Worm (Caenorhabditis elegans) whole organism, late embryonic: ENCODE measurements around the gene nlp-50.

ENCODE experiments used
- C38D4.7 ChIP-seq: fragments of 200-800 bp; sonication (Bioruptor generic); optimal IDR thresholded peaks from 2 replicates; lab custom pipeline; 2018; ENCODE audit warnings: mild to moderate bottlenecking, missing genetic modification characterization, moderate library complexity, missing compliant biosample characterization
- K09A11.1 ChIP-seq: sonication (generic microtip); optimal IDR thresholded peaks from 2 replicates; lab custom pipeline; 2017; ENCODE audit warnings: antibody characterized with exemption, mild to moderate bottlenecking, missing genetic modification characterization, missing compliant biosample characterization; ENCODE audit not compliant: insufficient read depth
- Y22D7AL.16 ChIP-seq: sonication (generic microtip); optimal IDR thresholded peaks from 2 replicates; lab custom pipeline; 2016; ENCODE audit warnings: missing genetic modification characterization, missing compliant biosample characterization
- ahr-1 ChIP-seq: sonication (generic microtip); optimal IDR thresholded peaks from 2 replicates; lab custom pipeline; 2016; ENCODE audit warnings: missing genetic modification characterization, missing compliant biosample characterization
- ama-1 ChIP-seq: fragments of 150-350 bp; optimal IDR thresholded peaks from 2 replicates; lab custom pipeline; 2014
- ceh-18 ChIP-seq: sonication (generic microtip); optimal IDR thresholded peaks from 2 replicates; lab custom pipeline; 2016; ENCODE audit warnings: missing genetic modification characterization, missing compliant biosample characterization
- ceh-19 ChIP-seq: fragments of 200-800 bp; sonication (Bioruptor generic); optimal IDR thresholded peaks from 2 replicates; lab custom pipeline; 2018; ENCODE audit warnings: mild to moderate bottlenecking, missing genetic modification characterization, missing compliant biosample characterization
- ceh-24 ChIP-seq: sonication (generic microtip); optimal IDR thresholded peaks from 2 replicates; lab custom pipeline; 2016; ENCODE audit warnings: mild to moderate bottlenecking, missing genetic modification characterization, missing compliant biosample characterization
- ceh-30 ChIP-seq: fragments of 150-350 bp; optimal IDR thresholded peaks from 2 replicates; lab custom pipeline; 2014; ENCODE audit warnings: missing biosample characterization, missing genetic modification characterization
- ceh-31 ChIP-seq: sonication (generic microtip); optimal IDR thresholded peaks from 2 replicates; lab custom pipeline; 2016; ENCODE audit warnings: missing genetic modification characterization, missing compliant biosample characterization
- ceh-34 ChIP-seq: sonication (generic microtip); optimal IDR thresholded peaks from 2 replicates; lab custom pipeline; 2016; ENCODE audit warnings: mild to moderate bottlenecking, missing genetic modification characterization, missing compliant biosample characterization
- ceh-45 ChIP-seq: fragments of 200-800 bp; sonication (Bioruptor generic); IDR thresholded peaks from 2 replicates; pipeline ENCODE4 v1.3.6; 2022; ENCODE audit warnings: missing genetic modification reagents, missing genetic modification characterization, missing compliant biosample characterization
- ceh-48 ChIP-seq: sonication (generic microtip); optimal IDR thresholded peaks from 2 replicates; lab custom pipeline; 2016; ENCODE audit warnings: missing genetic modification characterization, inconsistent platforms, missing compliant biosample characterization
- ceh-6 ChIP-seq: fragments of 200-800 bp; sonication (Bioruptor generic); optimal IDR thresholded peaks from 2 replicates; lab custom pipeline; 2018; ENCODE audit warnings: mild to moderate bottlenecking, missing genetic modification characterization, missing compliant biosample characterization
- dve-1 ChIP-seq: sonication (generic microtip); optimal IDR thresholded peaks from 2 replicates; lab custom pipeline; 2017; ENCODE audit warnings: antibody characterized with exemption, mild to moderate bottlenecking, missing genetic modification characterization, missing compliant biosample characterization
- elt-2 ChIP-seq: sonication (generic microtip); optimal IDR thresholded peaks from 2 replicates; lab custom pipeline; 2016; ENCODE audit warnings: missing genetic modification reagents, missing genetic modification characterization, missing compliant biosample characterization
- ets-4 ChIP-seq: sonication (generic microtip); optimal IDR thresholded peaks from 2 replicates; lab custom pipeline; 2016; ENCODE audit warnings: missing genetic modification characterization, missing compliant biosample characterization
- eyg-1 ChIP-seq: sonication (generic microtip); optimal IDR thresholded peaks from 2 replicates; lab custom pipeline; 2016; ENCODE audit warnings: missing genotype, missing genetic modification characterization, missing compliant biosample characterization
- fkh-10 ChIP-seq: fragments of 150-350 bp; optimal IDR thresholded peaks from 2 replicates; lab custom pipeline; 2014; ENCODE audit warnings: missing biosample characterization, missing genetic modification reagents, missing genetic modification characterization
- gmeb-2 ChIP-seq: sonication (generic microtip); optimal IDR thresholded peaks from 2 replicates; lab custom pipeline; 2016; ENCODE audit warnings: missing genetic modification characterization, inconsistent platforms, missing compliant biosample characterization
- hlh-13 ChIP-seq: fragments of 200-800 bp; sonication (Bioruptor generic); optimal IDR thresholded peaks from 2 replicates; lab custom pipeline; 2018; ENCODE audit warnings: mild to moderate bottlenecking, missing genetic modification characterization, missing compliant biosample characterization
- hlh-15 ChIP-seq: sonication (generic microtip); optimal IDR thresholded peaks from 2 replicates; lab custom pipeline; 2016; ENCODE audit warnings: missing genetic modification characterization, missing compliant biosample characterization
- hlh-30 ChIP-seq: sonication (generic microtip); optimal IDR thresholded peaks from 2 replicates; lab custom pipeline; 2017; ENCODE audit warnings: antibody characterized with exemption, missing genetic modification characterization, missing compliant biosample characterization; ENCODE audit not compliant: insufficient read depth
- lin-11 ChIP-seq: fragments of 200-800 bp; sonication (Bioruptor generic); optimal IDR thresholded peaks from 2 replicates; lab custom pipeline; 2018; ENCODE audit warnings: mild to moderate bottlenecking, missing genetic modification characterization, missing compliant biosample characterization
- madf-2 ChIP-seq: sonication (generic microtip); optimal IDR thresholded peaks from 2 replicates; lab custom pipeline; 2017; ENCODE audit warnings: missing genetic modification characterization, missing compliant biosample characterization
- nfya-1 ChIP-seq: sonication (generic microtip); optimal IDR thresholded peaks from 2 replicates; lab custom pipeline; 2017; ENCODE audit warnings: missing genetic modification characterization, mild to moderate bottlenecking, missing compliant biosample characterization, antibody characterized with exemption, moderate library complexity
- nhr-11 ChIP-seq: fragments of 150-350 bp; optimal IDR thresholded peaks from 2 replicates; lab custom pipeline; 2014; ENCODE audit warnings: missing biosample characterization, missing genetic modification characterization
- pag-3 ChIP-seq: sonication (generic microtip); optimal IDR thresholded peaks from 2 replicates; lab custom pipeline; 2016; ENCODE audit warnings: missing compliant biosample characterization, missing genetic modification characterization, borderline replicate concordance
- pha-2 ChIP-seq: sonication (generic microtip); optimal IDR thresholded peaks from 2 replicates; lab custom pipeline; 2017; ENCODE audit warnings: mild to moderate bottlenecking, missing genetic modification characterization, missing compliant biosample characterization
- ref-2 ChIP-seq: sonication (generic microtip); optimal IDR thresholded peaks from 2 replicates; lab custom pipeline; 2016; ENCODE audit warnings: missing genetic modification characterization, missing compliant biosample characterization
- rnt-1 ChIP-seq: sonication (generic microtip); optimal IDR thresholded peaks from 2 replicates; lab custom pipeline; 2016; ENCODE audit warnings: missing genetic modification characterization, missing compliant biosample characterization
- sox-4 ChIP-seq: sonication (generic microtip); optimal IDR thresholded peaks from 2 replicates; lab custom pipeline; 2017; ENCODE audit warnings: mild to moderate bottlenecking, missing genetic modification characterization, inconsistent platforms, missing compliant biosample characterization
- syd-9 ChIP-seq: sonication (generic microtip); optimal IDR thresholded peaks from 2 replicates; lab custom pipeline; 2016; ENCODE audit warnings: mild to moderate bottlenecking, missing genetic modification characterization, moderate library complexity, missing compliant biosample characterization
- tbx-2 ChIP-seq: sonication (generic microtip); optimal IDR thresholded peaks from 2 replicates; lab custom pipeline; 2016; ENCODE audit warnings: missing genetic modification characterization, missing compliant biosample characterization
- ttx-3 ChIP-seq: sonication (generic microtip); optimal IDR thresholded peaks from 2 replicates; lab custom pipeline; 2016; ENCODE audit warnings: missing genetic modification reagents, missing genetic modification characterization, missing compliant biosample characterization
- unc-42 ChIP-seq: sonication (generic microtip); optimal IDR thresholded peaks from 2 replicates; lab custom pipeline; 2016; ENCODE audit warnings: missing genotype, missing genetic modification characterization, missing compliant biosample characterization
- unc-55 ChIP-seq: sonication (generic microtip); optimal IDR thresholded peaks from 2 replicates; lab custom pipeline; 2017; ENCODE audit warnings: missing biosample characterization, missing genetic modification reagents, missing genetic modification characterization
- zip-5 ChIP-seq: sonication (generic microtip); optimal IDR thresholded peaks from 2 replicates; lab custom pipeline; 2016; ENCODE audit warnings: missing genetic modification characterization, missing compliant biosample characterization
- ztf-16 ChIP-seq: sonication (generic microtip); optimal IDR thresholded peaks from 2 replicates; lab custom pipeline; 2017; ENCODE audit warnings: missing genetic modification characterization, missing compliant biosample characterization

nlp-50 gene

ce11 chrII:6721581-6721980 lies 43.3 kb upstream of the nlp-50 start (continued):
- no peak for TF ChIP-seq hlh-13
- TF ChIP-seq hlh-30 (tag; lab: Kevin White, UChicago), result no peak
- peak; percentile 28 for TF ChIP-seq ceh-31 (tag; lab: Kevin White, UChicago)
- TF ChIP-seq ceh-19 (GFP tag; lab: Kevin White, UChicago), result peak; percentile 74
- no peak for TF ChIP-seq ceh-45
- no peak for TF ChIP-seq dve-1 (tag; lab: Kevin White, UChicago)
- TF ChIP-seq C38D4.7 (GFP tag; lab: Kevin White, UChicago), result peak; percentile 39
- TF ChIP-seq ceh-30, result no peak
- peak; percentile 17 for TF ChIP-seq elt-2 (tag; lab: Kevin White, UChicago)
- TF ChIP-seq ceh-48 (tag; lab: Kevin White, UChicago), result peak; percentile 14
- peak; percentile 13 for TF ChIP-seq ceh-6 (GFP tag; lab: Kevin White, UChicago)
- no peak for TF ChIP-seq nhr-11 (tag; lab: Kevin White, UChicago)
- TF ChIP-seq rnt-1 (tag; lab: Kevin White, UChicago), result peak; percentile 28
- no peak for TF ChIP-seq eyg-1 (tag; lab: Kevin White, UChicago)
- TF ChIP-seq ztf-16, result peak; percentile 16
- no peak for TF ChIP-seq pha-2
- peak; percentile 11 for TF ChIP-seq K09A11.1 (tag; lab: Kevin White, UChicago)
- no peak for TF ChIP-seq syd-9 (tag; lab: Kevin White, UChicago)
- peak; percentile 14 for TF ChIP-seq lin-11 (tag; lab: Kevin White, UChicago)
- TF ChIP-seq hlh-15 (tag; lab: Kevin White, UChicago), result peak; percentile 51
- TF ChIP-seq ref-2, result peak; percentile 21
- TF ChIP-seq sox-4 (tag; lab: Kevin White, UChicago), result no peak

ce11 chrII:6726814-6727213 lies 38.0 kb upstream of the nlp-50 start:
- no peak for TF ChIP-seq madf-2 (tag; lab: Kevin White, UChicago)
- TF ChIP-seq ceh-18 (tag; lab: Kevin White, UChicago), result no peak
- no peak for TF ChIP-seq ahr-1 (tag; lab: Kevin White, UChicago)
- no peak for TF ChIP-seq pag-3
- no peak for TF ChIP-seq lin-11 (tag; lab: Kevin White, UChicago)
- no peak for TF ChIP-seq K09A11.1 (tag; lab: Kevin White, UChicago)
- TF ChIP-seq nhr-11 (tag; lab: Kevin White, UChicago), result no peak
- no peak for TF ChIP-seq hlh-15 (tag; lab: Kevin White, UChicago)
- TF ChIP-seq fkh-10 (GFP tag; lab: Kevin White, UChicago), result no peak
- no peak for TF ChIP-seq Y22D7AL.16 (tag; lab: Kevin White, UChicago)
- no peak for TF ChIP-seq zip-5
- TF ChIP-seq gmeb-2, result no peak
- no peak for TF ChIP-seq ceh-34 (tag; lab: Kevin White, UChicago)
- no peak for TF ChIP-seq ttx-3 (tag; lab: Kevin White, UChicago)
- TF ChIP-seq ceh-31 (tag; lab: Kevin White, UChicago), result no peak

- peak; percentile 31 for TF ChIP-seq ceh-31 (tag; lab: Kevin White, UChicago)
- no peak for TF ChIP-seq ama-1 (lab: Kevin White, UChicago)
- TF ChIP-seq ets-4 (tag; lab: Kevin White, UChicago), result no peak
- peak; percentile 2 for TF ChIP-seq elt-2 (tag; lab: Kevin White, UChicago)
- TF ChIP-seq tbx-2 (tag; lab: Kevin White, UChicago), result peak; percentile 21
- TF ChIP-seq ceh-24 (tag; lab: Kevin White, UChicago), result no peak
- TF ChIP-seq unc-42 (tag; lab: Kevin White, UChicago), result peak; percentile 57
- TF ChIP-seq unc-55 (GFP tag; lab: Kevin White, UChicago), result peak; percentile 63
- TF ChIP-seq nfya-1 (tag; lab: Kevin White, UChicago), result peak; percentile 12
- no peak for TF ChIP-seq hlh-15 (tag; lab: Kevin White, UChicago)
- TF ChIP-seq, all 69 proteins: peak for 6
These were observed 35.5 kb upstream of the nlp-50 start, which contains the start of gene T14B4.8 for ce11 chrII:6729331-6729730. Gene T14B4.8, minus strand, starts transcription at chrII:6729390.
